Fruit fly (Drosophila melanogaster) whole organism, embryonic: ENCODE data around the gene CG12990.
A peak's percentile ranks its signal among the peaks of the same experiment; 100 is the strongest.

Experiments
- Atf-2 ChIP-seq: fragments of 200-800 bp; sonication (Bioruptor generic); optimal IDR thresholded peaks from 2 replicates; lab custom pipeline; 2016; ENCODE audit warnings: missing biosample characterization, missing genetic modification characterization
- Awh ChIP-seq: fragments of 200-800 bp; sonication (Bioruptor generic); IDR thresholded peaks from 2 replicates; pipeline ENCODE4, ENCODE4 v1.3.6; 2022; ENCODE audit warnings: missing biosample characterization, missing genetic modification characterization
- BEAF-32 ChIP-seq: fragments of 200-800 bp; sonication (Bioruptor generic); optimal IDR thresholded peaks from 3 replicates; lab custom pipeline; 2017; ENCODE audit warnings: missing biosample characterization, missing genetic modification characterization, mild to moderate bottlenecking, moderate library complexity, missing genetic modification reagents
- BtbVII ChIP-seq: fragments of 200-800 bp; sonication (Bioruptor generic); optimal IDR thresholded peaks from 3 replicates; lab custom pipeline; 2017; ENCODE audit warnings: missing biosample characterization, mild to moderate bottlenecking, missing genetic modification characterization
- CG10147 ChIP-seq: fragments of 200-800 bp; sonication (Bioruptor generic); optimal IDR thresholded peaks from 2 replicates; lab custom pipeline; 2019; ENCODE audit warnings: missing biosample characterization, mild to moderate bottlenecking, missing genetic modification characterization, moderate library complexity
- CG12391 ChIP-seq: fragments of 200-800 bp; sonication (Bioruptor generic); optimal IDR thresholded peaks from 3 replicates; lab custom pipeline; 2018; ENCODE audit warnings: missing biosample characterization, mild to moderate bottlenecking, missing genetic modification characterization, moderate library complexity
- CG12659 ChIP-seq: fragments of 200-800 bp; sonication (Bioruptor generic); optimal IDR thresholded peaks from 3 replicates; lab custom pipeline; 2017; ENCODE audit warnings: mild to moderate bottlenecking, missing biosample characterization, missing genetic modification reagents, missing genetic modification characterization
- CG12942 ChIP-seq: fragments of 200-800 bp; sonication (Bioruptor generic); optimal IDR thresholded peaks from 3 replicates; lab custom pipeline; 2016; ENCODE audit warnings: missing biosample characterization, missing genetic modification characterization
- CG15011 ChIP-seq: fragments of 200-800 bp; sonication (Bioruptor generic); optimal IDR thresholded peaks from 3 replicates; lab custom pipeline; 2018; ENCODE audit warnings: missing biosample characterization, mild to moderate bottlenecking, missing genetic modification characterization
- CG15479 ChIP-seq: fragments of 200-800 bp; sonication (Bioruptor generic); optimal IDR thresholded peaks from 3 replicates; lab custom pipeline; 2019; ENCODE audit warnings: missing biosample characterization, mild to moderate bottlenecking, missing genetic modification characterization, moderate library complexity
- CG15514 ChIP-seq: fragments of 200-800 bp; sonication (Bioruptor generic); optimal IDR thresholded peaks from 3 replicates; lab custom pipeline; 2017; ENCODE audit warnings: missing biosample characterization, missing genetic modification characterization, mild to moderate bottlenecking, moderate library complexity, missing genetic modification reagents
- CG16815 ChIP-seq: fragments of 200-800 bp; sonication (Bioruptor generic); optimal IDR thresholded peaks from 3 replicates; lab custom pipeline; 2017; ENCODE audit warnings: missing biosample characterization, mild to moderate bottlenecking, missing genetic modification characterization
- CG17802 ChIP-seq: fragments of 200-800 bp; sonication (Bioruptor generic); optimal IDR thresholded peaks from 2 replicates; lab custom pipeline; 2018; ENCODE audit warnings: missing biosample characterization, mild to moderate bottlenecking, missing genetic modification characterization, moderate library complexity
- CG18262 ChIP-seq: fragments of 200-800 bp; optimal IDR thresholded peaks from 3 replicates; lab custom pipeline; 2019; ENCODE audit warnings: missing biosample characterization, mild to moderate bottlenecking, missing genetic modification characterization, moderate library complexity
- CG2120 ChIP-seq: fragments of 200-800 bp; sonication (Bioruptor generic); optimal IDR thresholded peaks from 3 replicates; lab custom pipeline; 2016; ENCODE audit warnings: missing biosample characterization, missing genetic modification characterization
- CG31388 ChIP-seq: fragments of 200-800 bp; sonication (Bioruptor generic); optimal IDR thresholded peaks from 2 replicates; lab custom pipeline; 2016; ENCODE audit warnings: missing biosample characterization, missing genetic modification characterization
- CG3163 ChIP-seq: fragments of 200-800 bp; sonication (Bioruptor generic); optimal IDR thresholded peaks from 3 replicates; lab custom pipeline; 2016; ENCODE audit warnings: missing biosample characterization, missing genetic modification characterization
- CG32767 ChIP-seq: fragments of 200-800 bp; sonication (Bioruptor generic); IDR thresholded peaks from 2 replicates; pipeline ENCODE4 v1.3.6; 2022; ENCODE audit warnings: missing biosample characterization, missing genetic modification characterization
- CG4404 ChIP-seq: fragments of 200-800 bp; sonication (Bioruptor generic); IDR thresholded peaks from 2 replicates; pipeline ENCODE4 v1.3.6; 2022; ENCODE audit warnings: missing biosample characterization, missing genetic modification characterization
- CG5245 ChIP-seq: fragments of 200-800 bp; sonication (Bioruptor generic); optimal IDR thresholded peaks from 3 replicates; lab custom pipeline; 2016; ENCODE audit warnings: missing biosample characterization, missing genetic modification characterization
- CG6765 ChIP-seq: fragments of 200-800 bp; sonication (Bioruptor generic); optimal IDR thresholded peaks from 3 replicates; lab custom pipeline; 2017; ENCODE audit warnings: missing biosample characterization, mild to moderate bottlenecking, missing genetic modification characterization
- D19B ChIP-seq: fragments of 200-800 bp; sonication (Bioruptor generic); optimal IDR thresholded peaks from 2 replicates; lab custom pipeline; 2017; ENCODE audit warnings: missing biosample characterization, mild to moderate bottlenecking, missing genetic modification characterization
- Hsf ChIP-seq: fragments of 200-800 bp; sonication (Bioruptor generic); optimal IDR thresholded peaks from 3 replicates; lab custom pipeline; 2016; ENCODE audit warnings: missing biosample characterization, missing genetic modification characterization
- Lim3 ChIP-seq: fragments of 200-800 bp; sonication (Bioruptor generic); IDR thresholded peaks from 2 replicates; pipeline ENCODE4 v1.3.6; 2022; ENCODE audit warnings: missing biosample characterization, missing genetic modification characterization
- Lpt ChIP-seq: fragments of >200 bp; optimal IDR thresholded peaks from 2 replicates; lab custom pipeline; 2018; ENCODE audit warnings: missing biosample characterization, missing genetic modification characterization
- MESR4 ChIP-seq: fragments of 200-800 bp; sonication (Bioruptor generic); optimal IDR thresholded peaks from 2 replicates; lab custom pipeline; 2018; ENCODE audit warnings: missing biosample characterization, mild to moderate bottlenecking, missing genetic modification characterization, moderate library complexity
- Nf-YB ChIP-seq: fragments of 200-800 bp; sonication (Bioruptor generic); optimal IDR thresholded peaks from 3 replicates; lab custom pipeline; 2019; ENCODE audit warnings: missing biosample characterization, mild to moderate bottlenecking, missing genetic modification characterization, moderate library complexity
- Side ChIP-seq: fragments of 200-800 bp; sonication (Bioruptor generic); optimal IDR thresholded peaks from 2 replicates; lab custom pipeline; 2016; ENCODE audit warnings: missing biosample characterization, missing genetic modification characterization
- Sin3A ChIP-seq: fragments of >200 bp; optimal IDR thresholded peaks from 2 replicates; lab custom pipeline; 2018
- Sox102F ChIP-seq: fragments of 200-800 bp; sonication (Bioruptor generic); optimal IDR thresholded peaks from 2 replicates; lab custom pipeline; 2018; ENCODE audit warnings: missing biosample characterization, mild to moderate bottlenecking, missing genetic modification characterization, moderate library complexity
- Sry-β ChIP-seq: fragments of 200-800 bp; sonication (Bioruptor generic); optimal IDR thresholded peaks from 2 replicates; lab custom pipeline; 2018; ENCODE audit warnings: missing biosample characterization, mild to moderate bottlenecking, missing genetic modification characterization, moderate library complexity
- Vsx1 ChIP-seq: fragments of 200-800 bp; sonication (Bioruptor generic); optimal IDR thresholded peaks from 2 replicates; lab custom pipeline; 2017; ENCODE audit warnings: missing biosample characterization, mild to moderate bottlenecking, missing genetic modification characterization, missing genetic modification reagents
- caup ChIP-seq: fragments of 200-800 bp; sonication (Bioruptor generic); optimal IDR thresholded peaks from 3 replicates; lab custom pipeline; 2017; ENCODE audit warnings: missing biosample characterization, mild to moderate bottlenecking, missing genetic modification characterization, moderate library complexity; ENCODE audit not compliant: severe bottlenecking
- cg ChIP-seq: fragments of 200-800 bp; sonication (Bioruptor generic); optimal IDR thresholded peaks from 3 replicates; lab custom pipeline; 2019; ENCODE audit warnings: missing biosample characterization, mild to moderate bottlenecking, missing genetic modification characterization, moderate library complexity
- croc ChIP-seq: fragments of 200-800 bp; sonication (Bioruptor generic); conservative IDR thresholded peaks from 3 replicates; pipeline ENCODE4 v1.3.6; 2022; ENCODE audit warnings: missing biosample characterization, missing genetic modification characterization
- dan ChIP-seq: fragments of 200-800 bp; sonication (Bioruptor generic); IDR thresholded peaks from 2 replicates; pipeline ENCODE4 v1.3.6; 2022; ENCODE audit warnings: missing biosample characterization, missing genetic modification characterization
- dpn ChIP-seq, 2 experiments: fragments of 200-800 bp; sonication (Bioruptor generic); optimal IDR thresholded peaks; 3 replicates each; lab custom pipeline; 2016; ENCODE audit warnings: missing biosample characterization in 2 of 2, missing genetic modification characterization in 2 of 2
- jigr1 ChIP-seq: fragments of 200-800 bp; sonication (Bioruptor generic); IDR thresholded peaks from 3 replicates; pipeline ENCODE4 v1.3.6; 2022; ENCODE audit warnings: missing biosample characterization, missing genetic modification characterization
- kah ChIP-seq: fragments of 200-800 bp; sonication (Bioruptor generic); optimal IDR thresholded peaks from 2 replicates; lab custom pipeline; 2018; ENCODE audit warnings: missing biosample characterization, mild to moderate bottlenecking, missing genetic modification characterization
- lmd ChIP-seq: fragments of 200-800 bp; sonication (Bioruptor generic); IDR thresholded peaks from 2 replicates; pipeline ENCODE4 v1.3.6; 2022; ENCODE audit warnings: missing biosample characterization, missing genetic modification characterization
- luna ChIP-seq: fragments of 200-800 bp; sonication (Bioruptor generic); optimal IDR thresholded peaks from 2 replicates; lab custom pipeline; 2016; ENCODE audit warnings: missing biosample characterization, missing genetic modification characterization
- nau ChIP-seq: fragments of 200-800 bp; sonication (Bioruptor generic); optimal IDR thresholded peaks from 3 replicates; lab custom pipeline; 2017; ENCODE audit warnings: missing biosample characterization, mild to moderate bottlenecking, missing genetic modification characterization, missing genetic modification reagents
- nmo ChIP-seq: fragments of 200-800 bp; sonication (Bioruptor generic); optimal IDR thresholded peaks from 2 replicates; lab custom pipeline; 2018; ENCODE audit warnings: missing biosample characterization, mild to moderate bottlenecking, missing genetic modification characterization, moderate library complexity
- pita ChIP-seq: fragments of 200-800 bp; sonication (Bioruptor generic); optimal IDR thresholded peaks from 2 replicates; lab custom pipeline; 2017; ENCODE audit warnings: missing biosample characterization, mild to moderate bottlenecking, missing genetic modification characterization
- prd ChIP-seq, 3 experiments: fragments of >200 bp in 2 of 3; fragments of 200-800 bp in 1 of 3; sonication (Bioruptor generic) in 1 of 3; optimal IDR thresholded peaks in 2 of 3; IDR thresholded peaks in 1 of 3; 2 replicates in 2 of 3; 3 replicates in 1 of 3; pipeline versions ENCODE4 v1.3.6 to Lab custom; 2017 to 2022; ENCODE audit warnings: missing biosample characterization in 1 of 3, missing genetic modification characterization in 1 of 3
- scrt ChIP-seq: fragments of 200-800 bp; sonication (Bioruptor generic); optimal IDR thresholded peaks from 2 replicates; lab custom pipeline; 2018; ENCODE audit warnings: missing biosample characterization, mild to moderate bottlenecking, missing genetic modification characterization, moderate library complexity
- sens ChIP-seq: fragments of 200-800 bp; sonication (Bioruptor generic); peaks from one replicate; lab custom pipeline; 2016; ENCODE audit warnings: missing biosample characterization, missing genetic modification characterization
- shn ChIP-seq: fragments of 200-800 bp; sonication (Bioruptor generic); optimal IDR thresholded peaks from 3 replicates; lab custom pipeline; 2016; ENCODE audit warnings: missing biosample characterization, missing genetic modification characterization
- sim ChIP-seq: fragments of 200-800 bp; sonication (Bioruptor generic); IDR thresholded peaks from 2 replicates; pipeline ENCODE4 v1.3.6; 2022; ENCODE audit warnings: missing biosample characterization, missing genetic modification characterization
- tin ChIP-seq: fragments of 200-800 bp; sonication (Bioruptor generic); optimal IDR thresholded peaks from 3 replicates; lab custom pipeline; 2016; ENCODE audit warnings: missing biosample characterization, missing genetic modification characterization

Gene CG12990

DNA sequence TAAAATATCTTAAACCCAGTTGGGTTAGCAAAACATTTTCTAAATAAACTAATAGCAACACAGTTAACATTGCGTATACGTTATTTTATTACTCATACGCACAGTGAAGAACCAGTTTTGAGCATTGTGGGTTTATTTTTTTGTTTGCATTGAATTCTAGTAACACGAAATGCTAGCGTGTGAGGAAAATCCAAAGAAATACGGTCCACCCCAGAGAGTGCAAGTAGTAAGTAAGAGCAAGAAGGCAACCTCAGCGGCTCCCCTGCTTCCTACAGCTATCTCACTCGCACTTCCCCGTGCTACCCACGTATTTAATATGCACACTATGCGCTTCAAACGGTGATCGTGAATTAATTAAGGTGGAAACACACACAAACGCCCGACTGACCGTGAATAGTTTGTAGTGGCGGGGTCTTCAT is 46.7 kb downstream of the CG12990 start (continued):
- TF ChIP-seq CG10147 (peak; percentile 87), CG12942 (GFP tag; lab: Kevin White, UChicago) (peak; percentile 65), MESR4 (GFP tag; lab: Kevin White, UChicago) (peak; percentile 10), CG31388 (peak; percentile 57), luna (peak; percentile 53), jigr1 (GFP tag; lab: Robert Waterston, UW) (no peak), CG15011 (GFP tag; lab: Kevin White, UChicago) (peak; percentile 85), kah (GFP tag; lab: Kevin White, UChicago) (peak; percentile 84), BEAF-32 (GFP tag; lab: Kevin White, UChicago) (peak; percentile 12), CG17802 (tag; lab: Kevin White, UChicago) (peak; percentile 47), tin (GFP tag; lab: Kevin White, UChicago) (peak; percentile 76), caup (peak; percentile 83), sim (no peak), Sin3A (lab: Kevin White, UChicago) (no peak), sens (GFP tag; lab: Kevin White, UChicago) (peak; percentile 97), Side (GFP tag; lab: Kevin White, UChicago) (peak; percentile 74), nau (GFP tag; lab: Kevin White, UChicago) (peak; percentile 90), CG6765 (peak; percentile 89), Sry-β (GFP tag; lab: Kevin White, UChicago) (no peak), CG12391 (tag; lab: Kevin White, UChicago) (peak; percentile 83), CG2120 (peak; percentile 86), Hsf (GFP tag; lab: Kevin White, UChicago) (peak; percentile 84), prd (optimal IDR thresholded peaks at IDR 0.05; lab: Kevin White, UChicago) (no peak), prd (GFP tag; IDR thresholded peaks at IDR 0.05; lab: Robert Waterston, UW) (peak; percentile 77), shn (peak; percentile 70), cg (peak; percentile 26), CG5245 (GFP tag; lab: Kevin White, UChicago) (peak; percentile 74), CG12659 (GFP tag; lab: Kevin White, UChicago) (peak; percentile 91), Awh (peak; percentile 62; the same call in 1 of the 2 replicates), CG18262 (tag; lab: Kevin White, UChicago) (peak; percentile 84), CG15479 (GFP tag; lab: Kevin White, UChicago) (no peak), CG15514 (GFP tag; lab: Kevin White, UChicago) (peak; percentile 84), CG4404 (GFP tag; lab: Robert Waterston, UW) (no peak; the same call in 1 of the 2 replicates), pita (GFP tag; lab: Kevin White, UChicago) (no peak), Sox102F (GFP tag; lab: Kevin White, UChicago) (peak; percentile 90), Vsx1 (GFP tag; lab: Kevin White, UChicago) (peak; percentile 76), Lpt (GFP tag; lab: Kevin White, UChicago) (no peak), scrt (GFP tag; lab: Kevin White, UChicago) (peak; percentile 75), CG3163 (GFP tag; lab: Kevin White, UChicago) (peak; percentile 10), nmo (GFP tag; lab: Kevin White, UChicago) (peak; percentile 91), dpn (GFP tag; optimal IDR thresholded peaks at IDR 0.05; lab: Kevin White, UChicago) (peak; percentile 81 to 84), BtbVII (GFP tag; lab: Kevin White, UChicago) (peak; percentile 94), CG32767 (GFP tag; lab: Robert Waterston, UW) (peak; percentile 54), D19B (GFP tag; lab: Kevin White, UChicago) (peak; percentile 80), lmd (GFP tag; lab: Robert Waterston, UW) (peak; percentile 82), Atf-2 (GFP tag; lab: Kevin White, UChicago) (peak; percentile 81), CG16815 (GFP tag; lab: Kevin White, UChicago) (peak; percentile 62), dan (GFP tag; lab: Robert Waterston, UW) (no peak), Nf-YB (GFP tag; lab: Kevin White, UChicago) (peak; percentile 67), Lim3 (GFP tag; lab: Robert Waterston, UW) (peak; percentile 25; the same call in 1 of the 2 replicates), croc (GFP tag; lab: Robert Waterston, UW) (peak; percentile 50; the same call in 2 of the 3 replicates)
